Fruit fly (Drosophila melanogaster) whole organism, embryonic: ENCODE measurements around the gene CG45490.

Experiments
- Ada2b ChIP-seq: fragments of 200-800 bp; sonication (Bioruptor generic); IDR thresholded peaks from 2 replicates; pipeline ENCODE4 v1.3.6; 2022; ENCODE audit warnings: missing biosample characterization, missing genetic modification characterization
- Antp ChIP-seq: fragments of 200-800 bp; sonication (Bioruptor generic); optimal IDR thresholded peaks from 3 replicates; lab custom pipeline; 2016; ENCODE audit warnings: missing biosample characterization, missing genetic modification characterization
- Awh ChIP-seq: fragments of 200-800 bp; sonication (Bioruptor generic); IDR thresholded peaks from 2 replicates; pipeline ENCODE4, ENCODE4 v1.3.6; 2022; ENCODE audit warnings: missing biosample characterization, missing genetic modification characterization
- C15 ChIP-seq: fragments of 200-800 bp; sonication (Bioruptor generic); IDR thresholded peaks from 3 replicates; pipeline ENCODE4 v1.3.6; 2022; ENCODE audit warnings: missing biosample characterization, missing genetic modification characterization
- CG10462 ChIP-seq: fragments of 200-800 bp; sonication (Bioruptor generic); optimal IDR thresholded peaks from 2 replicates; lab custom pipeline; 2016; ENCODE audit warnings: missing biosample characterization, missing genetic modification characterization
- CG11504 ChIP-seq: fragments of 200-800 bp; sonication (Bioruptor generic); optimal IDR thresholded peaks from 3 replicates; lab custom pipeline; 2019; ENCODE audit warnings: missing biosample characterization, mild to moderate bottlenecking, missing genetic modification characterization, moderate library complexity
- CG12659 ChIP-seq: fragments of 200-800 bp; sonication (Bioruptor generic); optimal IDR thresholded peaks from 3 replicates; lab custom pipeline; 2017; ENCODE audit warnings: mild to moderate bottlenecking, missing biosample characterization, missing genetic modification reagents, missing genetic modification characterization
- CG17385 ChIP-seq: fragments of 200-800 bp; sonication (Bioruptor generic); optimal IDR thresholded peaks from 3 replicates; lab custom pipeline; 2018; ENCODE audit warnings: missing biosample characterization, mild to moderate bottlenecking, missing genetic modification characterization
- CG2199 ChIP-seq: fragments of 200-800 bp; sonication (Bioruptor generic); IDR thresholded peaks from 3 replicates; pipeline ENCODE4 v1.3.6; 2022; ENCODE audit warnings: missing biosample characterization, missing genetic modification characterization
- CG2678 ChIP-seq: fragments of 200-800 bp; sonication (Bioruptor generic); optimal IDR thresholded peaks from 3 replicates; lab custom pipeline; 2019; ENCODE audit warnings: missing biosample characterization, mild to moderate bottlenecking, missing genetic modification characterization, moderate library complexity
- CG30020 ChIP-seq: fragments of 200-800 bp; optimal IDR thresholded peaks from 2 replicates; lab custom pipeline; 2019; ENCODE audit warnings: missing biosample characterization, mild to moderate bottlenecking, missing genetic modification characterization, moderate library complexity
- CG34376 ChIP-seq: fragments of 200-800 bp; sonication (Bioruptor generic); optimal IDR thresholded peaks from 2 replicates; lab custom pipeline; 2018; ENCODE audit warnings: missing biosample characterization, mild to moderate bottlenecking, missing genetic modification characterization
- CG7556 ChIP-seq: fragments of 200-800 bp; sonication (Bioruptor generic); optimal IDR thresholded peaks from 2 replicates; lab custom pipeline; 2017; ENCODE audit warnings: missing biosample characterization, mild to moderate bottlenecking, missing genetic modification characterization
- CG8478 ChIP-seq: fragments of >200 bp; optimal IDR thresholded peaks from 2 replicates; lab custom pipeline; 2018
- CG9609 ChIP-seq: fragments of 200-800 bp; sonication (Bioruptor generic); optimal IDR thresholded peaks from 3 replicates; lab custom pipeline; 2016; ENCODE audit warnings: missing biosample characterization, missing genetic modification characterization
- Chrac-16 ChIP-seq: fragments of 200-800 bp; sonication (Bioruptor generic); optimal IDR thresholded peaks from 3 replicates; lab custom pipeline; 2016; ENCODE audit warnings: missing biosample characterization, missing genetic modification characterization
- CrebB ChIP-seq: fragments of 200-800 bp; sonication (Bioruptor generic); optimal IDR thresholded peaks from 3 replicates; lab custom pipeline; 2018; ENCODE audit warnings: missing biosample characterization, mild to moderate bottlenecking, missing genetic modification characterization
- Doc3 ChIP-seq: fragments of 200-800 bp; sonication (Bioruptor generic); IDR thresholded peaks from 3 replicates; pipeline ENCODE4 v1.3.6; 2022; ENCODE audit warnings: missing biosample characterization, missing genetic modification characterization; ENCODE audit not compliant: partially characterized antibody
- ERR ChIP-seq: fragments of 200-800 bp; sonication (Bioruptor generic); optimal IDR thresholded peaks from 2 replicates; lab custom pipeline; 2016; ENCODE audit warnings: missing biosample characterization, missing genetic modification characterization
- Fer1 ChIP-seq: fragments of 200-800 bp; sonication (Bioruptor generic); optimal IDR thresholded peaks from 2 replicates; lab custom pipeline; 2017; ENCODE audit warnings: missing biosample characterization, mild to moderate bottlenecking, missing genetic modification characterization
- Kr ChIP-seq: fragments of 200-800 bp; sonication (Bioruptor generic); optimal IDR thresholded peaks from 2 replicates; lab custom pipeline; 2017; ENCODE audit warnings: missing biosample characterization, mild to moderate bottlenecking, missing genetic modification characterization
- Med ChIP-seq: fragments of 200-800 bp; sonication (Bioruptor generic); peaks from one replicate; lab custom pipeline; 2016; ENCODE audit warnings: missing biosample characterization, missing genetic modification characterization, mild to moderate bottlenecking, inconsistent platforms, moderate library complexity
- Oaz ChIP-seq: fragments of 200-800 bp; sonication (Bioruptor generic); IDR thresholded peaks from 2 replicates; pipeline ENCODE4 v1.3.6; 2022; ENCODE audit warnings: missing biosample characterization, missing genetic modification characterization
- Rfx ChIP-seq: fragments of 200-800 bp; sonication (Bioruptor generic); IDR thresholded peaks from 2 replicates; pipeline ENCODE4 v1.3.6; 2022; ENCODE audit warnings: missing biosample characterization, missing genetic modification characterization
- Side ChIP-seq: fragments of 200-800 bp; sonication (Bioruptor generic); optimal IDR thresholded peaks from 2 replicates; lab custom pipeline; 2016; ENCODE audit warnings: missing biosample characterization, missing genetic modification characterization
- Spps ChIP-seq: fragments of 200-800 bp; sonication (Bioruptor generic); optimal IDR thresholded peaks from 2 replicates; lab custom pipeline; 2018; ENCODE audit warnings: missing biosample characterization, mild to moderate bottlenecking, missing genetic modification characterization
- Vsx1 ChIP-seq: fragments of 200-800 bp; sonication (Bioruptor generic); optimal IDR thresholded peaks from 2 replicates; lab custom pipeline; 2017; ENCODE audit warnings: missing biosample characterization, mild to moderate bottlenecking, missing genetic modification characterization, missing genetic modification reagents
- bbx ChIP-seq: fragments of 200-800 bp; sonication (Bioruptor generic); IDR thresholded peaks from 2 replicates; pipeline ENCODE4 v1.3.6; 2022; ENCODE audit warnings: missing biosample characterization, missing genetic modification characterization; ENCODE audit not compliant: partially characterized antibody
- crc ChIP-seq: fragments of 200-800 bp; sonication (Bioruptor generic); optimal IDR thresholded peaks from 2 replicates; lab custom pipeline; 2016; ENCODE audit warnings: missing biosample characterization, missing genetic modification characterization
- crp ChIP-seq, 2 experiments: fragments of 200-800 bp; sonication (Bioruptor generic); optimal IDR thresholded peaks; 2 replicates in 1 of 2; 3 replicates in 1 of 2; lab custom pipeline; 2017; ENCODE audit warnings: missing biosample characterization in 2 of 2, missing genetic modification characterization in 2 of 2, mild to moderate bottlenecking in 1 of 2, moderate library complexity in 1 of 2
- dimm ChIP-seq: fragments of 200-800 bp; sonication (Bioruptor generic); IDR thresholded peaks from 2 replicates; pipeline ENCODE4 v1.3.6; 2022; ENCODE audit warnings: missing biosample characterization, missing genetic modification characterization
- dysf ChIP-seq: fragments of 200-800 bp; sonication (Bioruptor generic); IDR thresholded peaks from 3 replicates; pipeline ENCODE4 v1.3.6; 2022; ENCODE audit warnings: missing biosample characterization, missing genetic modification characterization
- emc ChIP-seq: fragments of 200-800 bp; sonication (Bioruptor generic); optimal IDR thresholded peaks from 2 replicates; lab custom pipeline; 2016; ENCODE audit warnings: missing biosample characterization, missing genetic modification characterization
- grau ChIP-seq: fragments of 200-800 bp; optimal IDR thresholded peaks from 3 replicates; lab custom pipeline; 2019; ENCODE audit warnings: missing biosample characterization, mild to moderate bottlenecking, missing genetic modification characterization, moderate library complexity
- gro ChIP-seq: fragments of 200-800 bp; sonication (Bioruptor generic); optimal IDR thresholded peaks from 2 replicates; lab custom pipeline; 2016; ENCODE audit warnings: missing biosample characterization, missing genetic modification characterization
- her ChIP-seq: fragments of 200-800 bp; sonication (Bioruptor generic); optimal IDR thresholded peaks from 2 replicates; lab custom pipeline; 2016; ENCODE audit warnings: missing biosample characterization, missing genetic modification characterization
- jigr1 ChIP-seq: fragments of 200-800 bp; sonication (Bioruptor generic); IDR thresholded peaks from 3 replicates; pipeline ENCODE4 v1.3.6; 2022; ENCODE audit warnings: missing biosample characterization, missing genetic modification characterization
- jumu ChIP-seq: fragments of 200-800 bp; sonication (Bioruptor generic); optimal IDR thresholded peaks from 3 replicates; lab custom pipeline; 2016; ENCODE audit warnings: missing biosample characterization, missing genetic modification characterization
- kah ChIP-seq: fragments of 200-800 bp; sonication (Bioruptor generic); optimal IDR thresholded peaks from 2 replicates; lab custom pipeline; 2018; ENCODE audit warnings: missing biosample characterization, mild to moderate bottlenecking, missing genetic modification characterization
- kay ChIP-seq: fragments of 200-800 bp; sonication (Bioruptor generic); optimal IDR thresholded peaks from 2 replicates; lab custom pipeline; 2016; ENCODE audit warnings: missing biosample characterization, missing genetic modification characterization
- mam ChIP-seq: fragments of 200-800 bp; sonication (Bioruptor generic); optimal IDR thresholded peaks from 3 replicates; lab custom pipeline; 2016; ENCODE audit warnings: missing biosample characterization, missing genetic modification characterization
- nau ChIP-seq: fragments of 200-800 bp; sonication (Bioruptor generic); optimal IDR thresholded peaks from 3 replicates; lab custom pipeline; 2017; ENCODE audit warnings: missing biosample characterization, mild to moderate bottlenecking, missing genetic modification characterization, missing genetic modification reagents
- onecut ChIP-seq: fragments of 200-800 bp; sonication (Bioruptor generic); IDR thresholded peaks from 2 replicates; pipeline ENCODE4 v1.3.6; 2022; ENCODE audit warnings: missing biosample characterization, missing genetic modification characterization
- org-1 ChIP-seq: fragments of 200-800 bp; sonication (Bioruptor generic); optimal IDR thresholded peaks from 2 replicates; lab custom pipeline; 2017; ENCODE audit warnings: missing biosample characterization, missing genetic modification characterization
- peb ChIP-seq: fragments of 200-800 bp; sonication (Bioruptor generic); IDR thresholded peaks from 2 replicates; pipeline ENCODE4 v1.3.6; 2022; ENCODE audit warnings: missing biosample characterization, missing genetic modification characterization
- pnt ChIP-seq: fragments of 200-800 bp; sonication (Bioruptor generic); optimal IDR thresholded peaks from 3 replicates; lab custom pipeline; 2016; ENCODE audit warnings: missing biosample characterization, missing genetic modification characterization
- pzg ChIP-seq: fragments of 200-800 bp; sonication (Bioruptor generic); optimal IDR thresholded peaks from 3 replicates; lab custom pipeline; 2018; ENCODE audit warnings: missing biosample characterization, mild to moderate bottlenecking, missing genetic modification characterization, moderate library complexity
- sc ChIP-seq, 3 experiments: fragments of >200 bp in 2 of 3; fragments of 200-800 bp in 1 of 3; sonication (Bioruptor generic) in 1 of 3; optimal IDR thresholded peaks; 2 replicates in 2 of 3; 3 replicates in 1 of 3; lab custom pipeline; 2017; ENCODE audit warnings: mild to moderate bottlenecking in 1 of 3, missing biosample characterization in 1 of 3, missing genetic modification characterization in 1 of 3, missing genetic modification reagents in 1 of 3
- shn ChIP-seq: fragments of 200-800 bp; sonication (Bioruptor generic); optimal IDR thresholded peaks from 3 replicates; lab custom pipeline; 2016; ENCODE audit warnings: missing biosample characterization, missing genetic modification characterization
- z ChIP-seq: fragments of 200-800 bp; sonication (Bioruptor generic); IDR thresholded peaks from 3 replicates; pipeline ENCODE4 v1.3.6; 2022; ENCODE audit warnings: missing biosample characterization, missing genetic modification characterization

Gene CG45490

dm6 chrX:19889128-19889756, 44.9 kb downstream of the CG45490 start:
- peak; percentile 91 for TF ChIP-seq CG9609 (GFP tag; lab: Kevin White, UChicago)
- TF ChIP-seq CG7556, result peak; percentile 88
- TF ChIP-seq CG2678 (tag; lab: Kevin White, UChicago), result peak; percentile 87
- peak; percentile 88 for TF ChIP-seq dysf (GFP tag; lab: Robert Waterston, UW)
- peak; percentile 95 for TF ChIP-seq Antp (GFP tag; lab: Kevin White, UChicago)
- TF ChIP-seq CG8478 (lab: Kevin White, UChicago), result no peak
- peak; percentile 92 for TF ChIP-seq mam
- peak; percentile 59; the same call in 1 of the 3 replicates for TF ChIP-seq C15 (GFP tag; lab: Robert Waterston, UW)
- no peak for TF ChIP-seq sc (optimal IDR thresholded peaks at IDR 0.05; lab: Kevin White, UChicago)
- peak; percentile 60 for TF ChIP-seq sc (GFP tag; optimal IDR thresholded peaks at IDR 0.05; lab: Kevin White, UChicago)
- TF ChIP-seq jigr1 (GFP tag; lab: Robert Waterston, UW), result no peak
- peak; percentile 67 for TF ChIP-seq peb (GFP tag; lab: Robert Waterston, UW)
- TF ChIP-seq Doc3, result no peak
- peak; percentile 75 for TF ChIP-seq CG17385
- TF ChIP-seq crp (GFP tag; optimal IDR thresholded peaks at IDR 0.05; lab: Kevin White, UChicago), result peak in 1 of 2 experiments; percentile 41
- peak; percentile 35 for TF ChIP-seq kay (GFP tag; lab: Kevin White, UChicago)
- TF ChIP-seq Kr (GFP tag; lab: Kevin White, UChicago), result peak; percentile 33
- peak; percentile 91 for TF ChIP-seq pnt (GFP tag; lab: Kevin White, UChicago)
- peak; percentile 48 for TF ChIP-seq nau (GFP tag; lab: Kevin White, UChicago)
- TF ChIP-seq z, result no peak
- peak; percentile 84 for TF ChIP-seq org-1 (GFP tag; lab: Kevin White, UChicago)
- peak; percentile 69 for TF ChIP-seq CrebB (tag; lab: Kevin White, UChicago)
- TF ChIP-seq CG30020 (tag; lab: Kevin White, UChicago), result peak; percentile 9
- no peak for TF ChIP-seq bbx (GFP tag; lab: Robert Waterston, UW)
- TF ChIP-seq gro, result peak; percentile 85
- peak; percentile 63 for TF ChIP-seq dimm (GFP tag; lab: Robert Waterston, UW)
- TF ChIP-seq pzg, result no peak
- TF ChIP-seq crc (GFP tag; lab: Kevin White, UChicago), result peak; percentile 73
- peak; percentile 84 for TF ChIP-seq ERR
- peak; percentile 79 for TF ChIP-seq Awh (GFP tag; lab: Robert Waterston, UW)
- TF ChIP-seq kah (GFP tag; lab: Kevin White, UChicago), result peak; percentile 23
- peak; percentile 87 for TF ChIP-seq Rfx (GFP tag; lab: Robert Waterston, UW)
- TF ChIP-seq CG12659 (GFP tag; lab: Kevin White, UChicago), result peak; percentile 72
- peak; percentile 86 for TF ChIP-seq shn (GFP tag; lab: Kevin White, UChicago)
- peak; percentile 83 for TF ChIP-seq Fer1 (GFP tag; lab: Kevin White, UChicago)
- peak; percentile 73 for TF ChIP-seq Ada2b (GFP tag; lab: Robert Waterston, UW)
- peak; percentile 89 for TF ChIP-seq Chrac-16 (GFP tag; lab: Kevin White, UChicago)
- peak; percentile 75 for TF ChIP-seq onecut (GFP tag; lab: Robert Waterston, UW)
- TF ChIP-seq her (GFP tag; lab: Kevin White, UChicago), result peak; percentile 86
- TF ChIP-seq CG34376 (GFP tag; lab: Kevin White, UChicago), result peak; percentile 62
- TF ChIP-seq Vsx1 (GFP tag; lab: Kevin White, UChicago), result peak; percentile 66
- TF ChIP-seq jumu (GFP tag; lab: Kevin White, UChicago), result peak; percentile 88
- TF ChIP-seq Spps (tag; lab: Kevin White, UChicago), result peak; percentile 47
- TF ChIP-seq Side (GFP tag; lab: Kevin White, UChicago), result peak; percentile 89
- TF ChIP-seq CG10462 (GFP tag; lab: Kevin White, UChicago), result peak; percentile 58
- TF ChIP-seq emc (GFP tag; lab: Kevin White, UChicago), result peak; percentile 75
- peak; percentile 86 for TF ChIP-seq grau
- peak; percentile 37; the same call in 1 of the 3 replicates for TF ChIP-seq CG2199
- peak; percentile 98 for TF ChIP-seq Med (GFP tag; lab: Kevin White, UChicago)
- TF ChIP-seq Oaz (GFP tag; lab: Robert Waterston, UW), result peak; percentile 56; the same call in 1 of the 2 replicates
- TF ChIP-seq CG11504, result peak; percentile 86
